Fruit fly (Drosophila melanogaster): ENCODE measurements around the gene primo-2.

The primo-2 gene

dm6 chr3R:13676137-13677086 lies 35.2 kb downstream of the primo-2 start, which contains the start of the genes Lkb1 and CG9588 (continued):
- TF ChIP-seq Scr (GFP tag; IDR thresholded peaks at IDR 0.05; ENCODE audit: partially characterized antibody) (peak; percentile 19; the same call in 1 of the 2 replicates), Eip74EF (GFP tag; optimal IDR thresholded peaks at IDR 0.05) (no peak), luna (GFP tag; optimal IDR thresholded peaks at IDR 0.05) (no peak), CG6175 (GFP tag; IDR thresholded peaks at IDR 0.05) (peak; percentile 57; the same call in 1 of the 3 replicates), CG6654 (GFP tag; optimal IDR thresholded peaks at IDR 0.05) (peak; percentile 25), gem (tag; optimal IDR thresholded peaks at IDR 0.05) (no peak), CG32767 (GFP tag; IDR thresholded peaks at IDR 0.05) (peak; percentile 53; the same call in 1 of the 2 replicates), CG8281 (tag; optimal IDR thresholded peaks at IDR 0.05) (no peak), Sox102F (GFP tag; optimal IDR thresholded peaks at IDR 0.05) (peak; percentile 59), sc (optimal IDR thresholded peaks at IDR 0.05) (no peak), sc (GFP tag; optimal IDR thresholded peaks at IDR 0.05) (no peak), CG17385 (GFP tag; optimal IDR thresholded peaks at IDR 0.05) (no peak), CG14441 (GFP tag; IDR thresholded peaks at IDR 0.05) (peak; percentile 83), h (optimal IDR thresholded peaks at IDR 0.05) (no peak), prd (optimal IDR thresholded peaks at IDR 0.05) (no peak), prd (GFP tag; IDR thresholded peaks at IDR 0.05) (peak; percentile 89), pros (GFP tag; optimal IDR thresholded peaks at IDR 0.05) (no peak), CG10321 (GFP tag; IDR thresholded peaks at IDR 0.05) (peak; percentile 40; the same call in 1 of the 2 replicates), CG6254 (GFP tag; optimal IDR thresholded peaks at IDR 0.05) (no peak), fd64A (GFP tag; optimal IDR thresholded peaks at IDR 0.05) (no peak), CG1024 (GFP tag; IDR thresholded peaks at IDR 0.05) (peak; percentile 78), CG11560 (tag; IDR thresholded peaks at IDR 0.05) (peak; percentile 63; the same call in 1 of the 3 replicates), unpg (GFP tag; optimal IDR thresholded peaks at IDR 0.05) (peak; percentile 23), MBD-R2 (GFP tag; IDR thresholded peaks at IDR 0.05) (peak; percentile 79), Ptx1 (GFP tag; IDR thresholded peaks at IDR 0.05) (peak; percentile 83), CG11695 (GFP tag; IDR thresholded peaks at IDR 0.05) (peak; percentile 72; the same call in 2 of the 3 replicates), crc (GFP tag; optimal IDR thresholded peaks at IDR 0.05) (no peak), sr (GFP tag; IDR thresholded peaks at IDR 0.05) (peak; percentile 68; the same call in 2 of the 3 replicates), maf-S (GFP tag; optimal IDR thresholded peaks at IDR 0.05) (peak; percentile 26), tna (GFP tag; IDR thresholded peaks at IDR 0.05; ENCODE audit: partially characterized antibody) (no peak), CG10147 (GFP tag; optimal IDR thresholded peaks at IDR 0.05) (no peak), CG8765 (GFP tag; IDR thresholded peaks at IDR 0.05) (peak; percentile 66), Adf1 (GFP tag; IDR thresholded peaks at IDR 0.05) (no peak), bsh (GFP tag; optimal IDR thresholded peaks at IDR 0.05) (peak; percentile 34 to 46)

dm6 chr3R:13674492-13675033 lies 37.1 kb downstream of the primo-2 start, which contains the start of gene Task6:
Gene Task6 (minus strand): TSS chr3R:13674542.
- TF ChIP-seq ase (GFP tag; IDR thresholded peaks at IDR 0.05), result no peak
- TF ChIP-seq B-H2 (GFP tag; optimal IDR thresholded peaks at IDR 0.05), result no peak
- no peak for TF ChIP-seq mld (GFP tag; IDR thresholded peaks at IDR 0.05; ENCODE audit: partially characterized antibody)
- peak; percentile 39 for TF ChIP-seq nmo (GFP tag; optimal IDR thresholded peaks at IDR 0.05)
- no peak for TF ChIP-seq fd3F (GFP tag; optimal IDR thresholded peaks at IDR 0.05)
- peak; percentile 78 for TF ChIP-seq cad (GFP tag; optimal IDR thresholded peaks at IDR 0.05)
- peak; percentile 79 for TF ChIP-seq nerfin-1 (tag; optimal IDR thresholded peaks at IDR 0.05)
- peak; percentile 17 for TF ChIP-seq CG2116 (GFP tag; optimal IDR thresholded peaks at IDR 0.05)
- TF ChIP-seq stwl (tag; optimal IDR thresholded peaks at IDR 0.05), result peak; percentile 23
- no peak for TF ChIP-seq CG5245 (GFP tag; optimal IDR thresholded peaks at IDR 0.05)
- no peak for TF ChIP-seq CG34376 (GFP tag; optimal IDR thresholded peaks at IDR 0.05)
- no peak for TF ChIP-seq toy (GFP tag; IDR thresholded peaks at IDR 0.05)
- no peak for TF ChIP-seq CG17912 (GFP tag; optimal IDR thresholded peaks at IDR 0.05)
- TF ChIP-seq scrt (GFP tag; optimal IDR thresholded peaks at IDR 0.05), result peak; percentile 66
- TF ChIP-seq CG10267 (tag; optimal IDR thresholded peaks at IDR 0.05), result peak; percentile 6
- TF ChIP-seq CG6654 (GFP tag; optimal IDR thresholded peaks at IDR 0.05), result peak; percentile 99
- TF ChIP-seq Tbp (GFP tag; optimal IDR thresholded peaks at IDR 0.05), result peak; percentile 42

Measured in whole organism, embryonic.